Fruit fly (Drosophila melanogaster) whole organism, embryonic: ENCODE results near the gene CG2256.

Experiments used
- CG17328 ChIP-seq: fragments of 200-800 bp; sonication (Bioruptor generic); IDR thresholded peaks from 2 replicates; pipeline ENCODE4 v1.3.6; 2022; ENCODE audit warnings: missing biosample characterization, missing genetic modification characterization
- CG2889 ChIP-seq: fragments of 200-800 bp; sonication (Bioruptor generic); IDR thresholded peaks from 3 replicates; pipeline ENCODE4 v1.3.6; 2022; ENCODE audit warnings: missing biosample characterization, missing genetic modification characterization
- CG34376 ChIP-seq: fragments of 200-800 bp; sonication (Bioruptor generic); optimal IDR thresholded peaks from 2 replicates; lab custom pipeline; 2018; ENCODE audit warnings: missing biosample characterization, mild to moderate bottlenecking, missing genetic modification characterization
- CG42726 ChIP-seq: fragments of 200-800 bp; sonication (Bioruptor generic); IDR thresholded peaks from 2 replicates; pipeline ENCODE4 v1.3.6; 2022; ENCODE audit warnings: missing biosample characterization, missing genetic modification characterization; ENCODE audit not compliant: partially characterized antibody
- CG6791 ChIP-seq: fragments of 200-800 bp; sonication (Bioruptor generic); IDR thresholded peaks from 3 replicates; pipeline ENCODE4 v1.3.6; 2022; ENCODE audit warnings: missing biosample characterization, missing genetic modification characterization; ENCODE audit not compliant: partially characterized antibody
- sug ChIP-seq: fragments of 200-800 bp; optimal IDR thresholded peaks from 2 replicates; lab custom pipeline; 2019; ENCODE audit warnings: missing biosample characterization, mild to moderate bottlenecking, missing genetic modification characterization, moderate library complexity
- zfh1 ChIP-seq: fragments of 200-800 bp; sonication (Bioruptor generic); IDR thresholded peaks from 3 replicates; pipeline ENCODE4 v1.3.6; 2022; ENCODE audit warnings: missing biosample characterization, missing genetic modification characterization

CG2256 gene

DNA sequence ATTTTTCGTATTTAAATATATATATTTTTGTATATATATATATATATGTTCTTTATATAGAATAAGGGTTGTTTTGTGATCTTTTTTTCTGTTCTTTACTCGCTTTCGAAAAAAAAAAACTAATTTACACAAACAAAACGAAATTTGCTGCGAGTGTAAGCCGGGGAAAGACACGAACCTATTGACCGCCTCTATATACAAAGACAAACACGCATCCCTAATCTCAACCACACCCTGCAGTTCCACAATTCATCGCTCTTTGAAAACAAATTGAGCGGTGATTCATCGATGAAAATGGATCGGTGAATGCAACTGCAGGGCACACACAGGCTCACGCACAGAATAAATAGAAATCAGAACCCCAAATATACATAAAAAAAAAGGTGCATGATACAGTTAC lies 48.1 kb downstream of the CG2256 start (continued):
- TF ChIP-seq CG17328 (GFP tag; lab: Robert Waterston, UW), result peak; percentile 37; the same call in 1 of the 2 replicates
- TF ChIP-seq, all 482 proteins: peak for 8

DNA sequence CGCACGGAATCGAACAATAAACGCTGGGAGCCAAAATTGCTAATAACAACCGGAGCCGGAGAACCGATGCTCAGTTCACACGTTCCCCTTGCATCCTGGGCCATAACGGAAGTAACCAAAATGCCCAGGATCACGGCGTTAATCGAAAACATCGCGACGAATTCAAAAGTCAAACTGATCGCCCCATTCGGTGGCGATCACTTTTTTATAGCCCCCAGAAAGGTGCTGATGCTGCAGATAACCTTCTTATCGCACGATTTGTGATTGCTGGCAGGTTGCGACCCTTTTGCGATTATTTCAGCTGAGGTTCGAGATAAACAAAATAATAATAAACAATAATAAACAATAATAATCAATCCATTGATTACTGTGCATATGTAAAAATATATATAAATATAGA lies 49.7 kb downstream of the CG2256 start, which contains the start of gene CG2233:
Gene CG2233 (minus strand): TSS at position 184 of the 400 bp plus-strand sequence.
- TF ChIP-seq zfh1 (GFP tag; lab: Robert Waterston, UW) (0 out of 3 replicates have a peak, but pooled peaks have one; percentile 15), CG2889 (GFP tag; lab: Robert Waterston, UW) (0 out of 3 replicates have a peak, but pooled peaks have one; percentile 14), CG34376 (peak; percentile 42), CG6791 (GFP tag; lab: Robert Waterston, UW) (0 out of 3 replicates have a peak, but pooled peaks have one; percentile 36), CG42726 (GFP tag; lab: Robert Waterston, UW) (no peak), sug (peak; percentile 10)
- TF ChIP-seq, all 482 proteins: peak for 5
